Fruit fly (Drosophila melanogaster) whole organism, prepupa: Measurements from ENCODE around the gene Snx1.

ENCODE experiments used
- CG11294 ChIP-seq: fragments of 200-800 bp; sonication (Bioruptor generic); IDR thresholded peaks from 2 replicates; pipeline ENCODE4 v1.3.6; 2022; ENCODE audit warnings: missing biosample characterization, missing genetic modification characterization
- CG1621 ChIP-seq: fragments of 200-800 bp; sonication (Bioruptor generic); optimal IDR thresholded peaks from 3 replicates; lab custom pipeline; 2018; ENCODE audit warnings: missing biosample characterization, mild to moderate bottlenecking, missing genetic modification characterization
- CG16779 ChIP-seq: fragments of 200-800 bp; sonication (Bioruptor generic); optimal IDR thresholded peaks from 3 replicates; lab custom pipeline; 2017; ENCODE audit warnings: missing biosample characterization, mild to moderate bottlenecking, missing genetic modification characterization
- CG31627 ChIP-seq: fragments of 200-800 bp; sonication (Bioruptor generic); optimal IDR thresholded peaks from 3 replicates; lab custom pipeline; 2016; ENCODE audit warnings: missing biosample characterization, missing genetic modification characterization
- CG8632 ChIP-seq: fragments of 200-800 bp; sonication (Bioruptor generic); optimal IDR thresholded peaks from 3 replicates; lab custom pipeline; 2016; ENCODE audit warnings: missing biosample characterization, missing genetic modification characterization
- Ets21C ChIP-seq: fragments of 200-800 bp; sonication (Bioruptor generic); optimal IDR thresholded peaks from 3 replicates; lab custom pipeline; 2016; ENCODE audit warnings: missing biosample characterization, missing genetic modification characterization
- Ets96B ChIP-seq: fragments of 200-800 bp; optimal IDR thresholded peaks from 2 replicates; lab custom pipeline; 2019; ENCODE audit warnings: missing biosample characterization, mild to moderate bottlenecking, missing genetic modification characterization, moderate library complexity
- eg ChIP-seq: fragments of 200-800 bp; sonication (Bioruptor generic); IDR thresholded peaks from 3 replicates; pipeline ENCODE4 v1.3.6; 2022; ENCODE audit warnings: missing biosample characterization, missing genetic modification characterization
- fd59A ChIP-seq: fragments of 200-800 bp; sonication (Bioruptor generic); optimal IDR thresholded peaks from 2 replicates; lab custom pipeline; 2017; ENCODE audit warnings: missing biosample characterization, mild to moderate bottlenecking, missing genetic modification characterization, missing genetic modification reagents
- pdm3 ChIP-seq: fragments of 200-800 bp; sonication (Bioruptor generic); optimal IDR thresholded peaks from 3 replicates; lab custom pipeline; 2016; ENCODE audit warnings: missing biosample characterization, missing genetic modification characterization
- spab ChIP-seq: fragments of 200-800 bp; sonication (Bioruptor generic); optimal IDR thresholded peaks from 2 replicates; lab custom pipeline; 2017; ENCODE audit warnings: missing biosample characterization, mild to moderate bottlenecking, missing genetic modification characterization, missing genetic modification reagents
- vri ChIP-seq: fragments of 200-800 bp; sonication (Bioruptor generic); optimal IDR thresholded peaks from 3 replicates; lab custom pipeline; 2016; ENCODE audit warnings: missing biosample characterization, mild to moderate bottlenecking, missing genetic modification characterization

- TF ChIP-seq CG31627 (GFP tag; lab: Kevin White, UChicago), result no peak
- TF ChIP-seq CG8632 (GFP tag; lab: Kevin White, UChicago), result no peak
- no peak for TF ChIP-seq pdm3 (GFP tag; lab: Kevin White, UChicago)
- TF ChIP-seq Ets21C (GFP tag; lab: Kevin White, UChicago), result no peak
- no peak for TF ChIP-seq CG1621 (tag; lab: Kevin White, UChicago)
- no peak for TF ChIP-seq fd59A (GFP tag; lab: Kevin White, UChicago)
- no peak for TF ChIP-seq Ets96B (tag; lab: Kevin White, UChicago)
- no peak for TF ChIP-seq CG16779 (tag; lab: Kevin White, UChicago)
- no peak for TF ChIP-seq vri (GFP tag; lab: Kevin White, UChicago)
- TF ChIP-seq eg (GFP tag; lab: Robert Waterston, UW), result no peak
- no peak for TF ChIP-seq CG11294 (GFP tag; lab: Robert Waterston, UW)
- TF ChIP-seq spab (GFP tag; lab: Kevin White, UChicago), result no peak
Observed at dm6 chr2L:3417613-3418012, 31.9 kb upstream of the Snx1 start.
